Fruit fly (Drosophila melanogaster): ENCODE data around the gene SPR.

dm6 chrX:5421407-5422250 lies 24.8 kb upstream of the SPR start, which contains the start of gene Usp16-45:
- no peak for TF ChIP-seq CG7045 (GFP tag; optimal IDR thresholded peaks at IDR 0.05)
- TF ChIP-seq CG12768 (GFP tag; optimal IDR thresholded peaks at IDR 0.05), result no peak
- TF ChIP-seq pad (GFP tag; optimal IDR thresholded peaks at IDR 0.05), result no peak
- no peak for TF ChIP-seq ovo (GFP tag; optimal IDR thresholded peaks at IDR 0.05)
- no peak for TF ChIP-seq CG11617 (GFP tag; optimal IDR thresholded peaks at IDR 0.05)
- TF ChIP-seq bab1 (GFP tag; optimal IDR thresholded peaks at IDR 0.05), result no peak
- TF ChIP-seq toe (GFP tag; optimal IDR thresholded peaks at IDR 0.05), result no peak
- TF ChIP-seq kay (GFP tag; ENCODE audit: borderline replicate concordance), result no peak
- TF ChIP-seq Mnt (GFP tag; optimal IDR thresholded peaks at IDR 0.05), result peak; percentile 42
- peak; percentile 16 for TF ChIP-seq CG14711 (tag; optimal IDR thresholded peaks at IDR 0.05)
- TF ChIP-seq CG33017 (tag; optimal IDR thresholded peaks at IDR 0.05), result no peak
- TF ChIP-seq CG7101 (tag; optimal IDR thresholded peaks at IDR 0.05), result no peak
